Worm (Caenorhabditis elegans) whole organism, L4 larva: ENCODE measurements around the gene F19G12.3.

Experiments
- ZK546.5 ChIP-seq, 2 experiments: sonication (generic microtip); optimal IDR thresholded peaks; 2 replicates each; lab custom pipeline; 2017; ENCODE audit warnings: missing biosample characterization in 2 of 2, missing genetic modification characterization in 2 of 2
- ama-1 ChIP-seq: fragments of 150-350 bp; optimal IDR thresholded peaks from 2 replicates; lab custom pipeline; 2014; ENCODE audit warnings: inconsistent platforms, mixed read lengths
- egl-27 ChIP-seq: sonication (generic microtip); optimal IDR thresholded peaks from 3 replicates; lab custom pipeline; 2017; ENCODE audit warnings: missing biosample characterization, missing genetic modification reagents, missing genetic modification characterization
- lin-13 ChIP-seq: fragments of 150-350 bp; optimal IDR thresholded peaks from 2 replicates; lab custom pipeline; 2014; ENCODE audit warnings: missing biosample characterization, missing genetic modification reagents, missing genetic modification characterization
- mep-1 ChIP-seq: fragments of 150-350 bp; sonication (generic microtip); optimal IDR thresholded peaks from 3 replicates; lab custom pipeline; 2014; ENCODE audit warnings: missing biosample characterization, missing genetic modification characterization
- nhr-11 ChIP-seq: fragments of 150-350 bp; optimal IDR thresholded peaks from 2 replicates; lab custom pipeline; 2014; ENCODE audit warnings: missing biosample characterization, missing genetic modification characterization
- nhr-77 ChIP-seq: fragments of 150-350 bp; optimal IDR thresholded peaks from 2 replicates; lab custom pipeline; 2014; ENCODE audit warnings: missing biosample characterization, missing genetic modification characterization
- unc-130 ChIP-seq: sonication (generic microtip); optimal IDR thresholded peaks from 2 replicates; lab custom pipeline; 2016; ENCODE audit warnings: missing genetic modification reagents, missing genetic modification characterization, missing compliant biosample characterization
- unc-62 ChIP-seq, 3 experiments: fragments of 150-350 bp in 1 of 3; sonication (generic microtip); optimal IDR thresholded peaks in 2 of 3; peaks in 1 of 3; 1 replicate in 1 of 3; 2 replicates in 2 of 3; lab custom pipeline; 2014 to 2017; ENCODE audit warnings: missing biosample characterization in 3 of 3, missing genetic modification characterization in 3 of 3, missing genetic modification reagents in 3 of 3, missing genotype in 1 of 3
- zfp-2 ChIP-seq: sonication (generic microtip); optimal IDR thresholded peaks from 2 replicates; lab custom pipeline; 2016; ENCODE audit warnings: mild to moderate bottlenecking, missing genetic modification characterization, missing compliant biosample characterization

DNA sequence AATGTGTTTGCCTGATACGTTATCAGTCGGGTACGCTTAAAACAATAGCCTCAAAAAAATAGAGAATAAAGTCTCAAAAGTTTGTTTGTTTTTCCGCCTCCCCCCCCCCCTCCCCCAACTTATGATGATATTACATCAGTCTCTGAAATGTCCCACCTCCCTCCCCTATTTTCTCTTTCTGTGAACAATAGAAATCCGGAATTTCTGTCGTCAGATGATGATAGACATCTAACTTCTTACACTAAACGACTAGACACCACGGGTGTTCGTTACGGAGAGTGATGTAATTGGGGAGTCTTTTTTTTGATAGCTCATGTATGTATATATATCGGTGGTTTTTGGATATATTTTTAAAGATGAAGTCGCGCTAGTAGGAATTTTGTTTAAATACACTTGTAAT lies 30.2 kb upstream of the F19G12.3 start:
- TF ChIP-seq unc-130 (GFP tag; lab: Kevin White, UChicago) (no peak), ama-1 (no peak), egl-27 (tag; lab: Kevin White, UChicago) (no peak), lin-13 (GFP tag; lab: Kevin White, UChicago) (no peak), ZK546.5 (tag; optimal IDR thresholded peaks at IDR 0.05; lab: Kevin White, UChicago) (no peak), nhr-11 (tag; lab: Kevin White, UChicago) (no peak), zfp-2 (tag; lab: Kevin White, UChicago) (no peak), mep-1 (no peak), nhr-77 (no peak), unc-62 (GFP tag; optimal IDR thresholded peaks at IDR 0.05 in 1 of 2; lab: Kevin White, UChicago) (no peak), unc-62 (tag; optimal IDR thresholded peaks at IDR 0.05; lab: Kevin White, UChicago) (no peak)
